Fruit fly (Drosophila melanogaster): ENCODE measurements around the gene CG16753.
A peak's percentile ranks its signal among the peaks of the same experiment; 100 is the strongest.

dm6 chr3L:3045256-3045743 is 9.6 kb upstream of the CG16753 start:
- TF ChIP-seq svp (GFP tag): peak; percentile 92
- peak; percentile 89 for TF ChIP-seq CG10631 (GFP tag; optimal IDR thresholded peaks at IDR 0.05)
- TF ChIP-seq CG6276 (GFP tag; optimal IDR thresholded peaks at IDR 0.05): peak; percentile 41
- TF ChIP-seq Lpt (GFP tag; optimal IDR thresholded peaks at IDR 0.05): peak; percentile 53
- peak; percentile 83 for TF ChIP-seq CG31627 (GFP tag; optimal IDR thresholded peaks at IDR 0.05)
- no peak for TF ChIP-seq dac (GFP tag; optimal IDR thresholded peaks at IDR 0.05)
- peak; percentile 90 for TF ChIP-seq CG3032 (tag; optimal IDR thresholded peaks at IDR 0.05)
- TF ChIP-seq CG15336 (GFP tag; IDR thresholded peaks at IDR 0.05): peak; percentile 65
- peak; percentile 84 for TF ChIP-seq CG32006 (GFP tag; optimal IDR thresholded peaks at IDR 0.05)

Measured in whole organism, prepupa.